Fruit fly (Drosophila melanogaster): ENCODE measurements around the gene Cyp313a5.

DNA sequence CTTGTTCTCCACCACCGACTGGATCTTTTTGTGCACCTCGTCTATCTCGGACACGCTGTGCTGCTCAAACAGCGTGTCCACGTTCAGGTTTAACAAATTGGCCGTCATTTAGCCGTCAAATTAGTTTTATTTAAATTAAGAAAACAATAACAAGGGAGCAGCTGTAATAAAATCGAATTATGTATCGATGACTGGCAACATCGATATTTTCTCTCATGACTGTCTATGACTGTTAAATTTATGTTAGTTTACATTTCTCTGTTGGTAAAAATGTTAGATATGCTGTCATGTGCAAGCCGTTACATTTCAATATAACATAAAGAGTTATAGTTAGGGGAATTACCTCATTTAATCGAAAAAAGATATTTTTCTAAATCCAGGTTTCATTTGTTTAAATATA, 15.0 kb downstream of the Cyp313a5 start, which contains the start of gene Cog1:
- TF ChIP-seq br (GFP tag; optimal IDR thresholded peaks at IDR 0.05) = no peak
- TF ChIP-seq usp (GFP tag; optimal IDR thresholded peaks at IDR 0.05) = no peak
- TF ChIP-seq lola (GFP tag; optimal IDR thresholded peaks at IDR 0.05) = no peak
- no peak for TF ChIP-seq Dif (GFP tag; optimal IDR thresholded peaks at IDR 0.05; ENCODE audit: partially characterized antibody)
- TF ChIP-seq fru (GFP tag; optimal IDR thresholded peaks at IDR 0.05) = no peak
- TF ChIP-seq Mio (GFP tag; optimal IDR thresholded peaks at IDR 0.05) = no peak

Measured in whole organism, wandering third instar larva.